Worm (Caenorhabditis elegans): Measurements from ENCODE around the gene srab-14.

DNA sequence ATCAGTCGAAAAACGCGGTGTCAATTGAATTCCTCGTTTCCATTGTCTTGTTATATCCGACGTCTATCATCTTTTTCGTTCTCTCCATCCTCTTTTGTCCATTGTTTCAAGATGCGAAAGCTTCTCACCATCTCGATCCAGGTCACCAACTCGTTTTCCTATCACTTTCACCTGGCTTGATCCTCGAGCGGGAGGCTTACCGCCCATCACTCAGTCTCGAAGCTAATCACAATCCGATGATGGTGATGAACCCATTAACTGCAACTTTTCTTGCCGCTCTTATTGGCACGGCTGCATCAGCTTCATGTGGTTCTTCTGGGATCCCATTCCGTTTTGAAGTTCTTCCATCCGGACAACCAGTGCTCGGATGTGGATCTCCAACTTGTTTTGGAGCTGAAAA lies 31.7 kb upstream of the srab-14 start, which contains the start of gene wrt-1:
- TF ChIP-seq mel-28 (tag; optimal IDR thresholded peaks at IDR 0.05; ENCODE audit: borderline replicate concordance) = no peak
- TF ChIP-seq him-1 (tag; optimal IDR thresholded peaks at IDR 0.05) = no peak
- TF ChIP-seq F23B12.7 (tag; optimal IDR thresholded peaks at IDR 0.05; ENCODE audit: insufficient read depth) = no peak
- TF ChIP-seq ztf-28 (GFP tag; IDR thresholded peaks at IDR 0.05) = no peak
- no peak for TF ChIP-seq fkh-3 (tag; optimal IDR thresholded peaks at IDR 0.05)

Measured in whole organism, young adult.